Worm (Caenorhabditis elegans) whole organism, L1 larva: ENCODE measurements around the gene Y32G9B.1.

ENCODE experiments used
- C04F5.9 ChIP-seq: sonication (generic microtip); optimal IDR thresholded peaks from 2 replicates; lab custom pipeline; 2016; ENCODE audit warnings: missing genetic modification characterization, missing compliant biosample characterization
- C16A3.4 ChIP-seq: fragments of 150-350 bp; optimal IDR thresholded peaks from 2 replicates; lab custom pipeline; 2014; ENCODE audit warnings: missing biosample characterization, missing genetic modification characterization
- F16B12.6 ChIP-seq: fragments of 150-350 bp; optimal IDR thresholded peaks from 2 replicates; lab custom pipeline; 2014; ENCODE audit warnings: missing biosample characterization, missing genetic modification characterization
- Y116A8C.19 ChIP-seq: sonication (generic microtip); optimal IDR thresholded peaks from 2 replicates; lab custom pipeline; 2016; ENCODE audit warnings: missing compliant biosample characterization, missing genetic modification characterization, borderline replicate concordance
- alr-1 ChIP-seq: fragments of 200-800 bp; sonication (Bioruptor generic); optimal IDR thresholded peaks from 2 replicates; lab custom pipeline; 2018; ENCODE audit warnings: borderline replicate concordance, mild to moderate bottlenecking, missing genetic modification characterization, missing compliant biosample characterization
- blmp-1 ChIP-seq: fragments of 150-350 bp; optimal IDR thresholded peaks from 2 replicates; lab custom pipeline; 2014; ENCODE audit warnings: missing biosample characterization, missing genetic modification characterization
- ceh-8 ChIP-seq: fragments of 200-800 bp; sonication (Bioruptor generic); optimal IDR thresholded peaks from 2 replicates; lab custom pipeline; 2018; ENCODE audit warnings: mild to moderate bottlenecking, missing genetic modification characterization, moderate library complexity, missing compliant biosample characterization
- dpl-1 ChIP-seq, 3 experiments: fragments of 150-350 bp in 2 of 3; sonication (generic microtip) in 1 of 3; optimal IDR thresholded peaks; 2 replicates each; lab custom pipeline; 2014 to 2017; ENCODE audit warnings: missing biosample characterization in 3 of 3, missing genetic modification characterization in 3 of 3, missing genetic modification reagents in 3 of 3
- dsc-1 ChIP-seq: sonication (generic microtip); optimal IDR thresholded peaks from 2 replicates; lab custom pipeline; 2016; ENCODE audit warnings: mild to moderate bottlenecking, missing genetic modification characterization, missing compliant biosample characterization
- efl-1 ChIP-seq, 4 experiments: fragments of 150-350 bp; optimal IDR thresholded peaks in 3 of 4; peaks in 1 of 4; 1 replicate in 1 of 4; 2 replicates in 3 of 4; lab custom pipeline; 2014; ENCODE audit warnings: missing biosample characterization in 2 of 4, missing genetic modification characterization in 2 of 4, missing genetic modification reagents in 2 of 4
- efl-3 ChIP-seq: fragments of 200-800 bp; sonication (Bioruptor generic); optimal IDR thresholded peaks from 2 replicates; lab custom pipeline; 2018; ENCODE audit warnings: mild to moderate bottlenecking, missing genetic modification characterization, missing compliant biosample characterization
- egl-13 ChIP-seq: sonication (generic microtip); optimal IDR thresholded peaks from 2 replicates; lab custom pipeline; 2016; ENCODE audit warnings: missing genotype, missing genetic modification reagents, missing genetic modification characterization, missing compliant biosample characterization
- elt-2 ChIP-seq: sonication (generic microtip); optimal IDR thresholded peaks from 2 replicates; lab custom pipeline; 2016; ENCODE audit warnings: missing genetic modification characterization, mild to moderate bottlenecking, inconsistent platforms, missing compliant biosample characterization, missing genetic modification reagents
- ets-5 ChIP-seq: fragments of 200-800 bp; sonication (Bioruptor generic); IDR thresholded peaks from 2 replicates; pipeline ENCODE4 v1.3.6; 2022; ENCODE audit warnings: missing genetic modification characterization, missing compliant biosample characterization
- hlh-17 ChIP-seq: fragments of 200-800 bp; sonication (Bioruptor generic); optimal IDR thresholded peaks from 2 replicates; lab custom pipeline; 2018; ENCODE audit warnings: missing genetic modification characterization, mild to moderate bottlenecking, missing compliant biosample characterization, moderate library complexity, borderline replicate concordance
- irx-1 ChIP-seq: sonication (generic microtip); optimal IDR thresholded peaks from 2 replicates; lab custom pipeline; 2016; ENCODE audit warnings: missing genetic modification characterization, missing compliant biosample characterization
- isw-1 ChIP-seq: fragments of 200-800 bp; sonication (Bioruptor generic); IDR thresholded peaks from 2 replicates; pipeline ENCODE4 v1.3.6; 2022; ENCODE audit warnings: missing genetic modification characterization, missing compliant biosample characterization
- lin-15B ChIP-seq: fragments of 150-350 bp; sonication (generic microtip); optimal IDR thresholded peaks from 3 replicates; lab custom pipeline; 2014; ENCODE audit warnings: missing biosample characterization, missing genetic modification characterization
- lin-39 ChIP-seq: fragments of 150-350 bp; optimal IDR thresholded peaks from 2 replicates; lab custom pipeline; 2014; ENCODE audit warnings: missing biosample characterization, missing genetic modification reagents, missing genetic modification characterization
- mdl-1 ChIP-seq, 2 experiments: fragments of 150-350 bp; optimal IDR thresholded peaks; 2 replicates each; lab custom pipeline; 2014 to 2017; ENCODE audit warnings: missing biosample characterization in 2 of 2, missing genetic modification characterization in 2 of 2, inconsistent platforms in 1 of 2
- mep-1 ChIP-seq: fragments of 150-350 bp; optimal IDR thresholded peaks from 2 replicates; lab custom pipeline; 2014; ENCODE audit warnings: missing biosample characterization, missing genetic modification characterization
- nhr-19 ChIP-seq: fragments of 200-800 bp; sonication (Bioruptor generic); conservative IDR thresholded peaks from 2 replicates; pipeline ENCODE4 v1.3.6; 2022; ENCODE audit warnings: missing genetic modification characterization, missing compliant biosample characterization
- nhr-20 ChIP-seq: sonication (generic microtip); optimal IDR thresholded peaks from 2 replicates; lab custom pipeline; 2016; ENCODE audit warnings: mild to moderate bottlenecking, missing genetic modification characterization, missing compliant biosample characterization
- nhr-47 ChIP-seq: sonication (generic microtip); optimal IDR thresholded peaks from 2 replicates; lab custom pipeline; 2016; ENCODE audit warnings: mild to moderate bottlenecking, missing genetic modification characterization, moderate library complexity, missing compliant biosample characterization
- nhr-76 ChIP-seq: sonication (generic microtip); optimal IDR thresholded peaks from 2 replicates; lab custom pipeline; 2017; ENCODE audit warnings: missing biosample characterization, missing genetic modification characterization
- nhr-85 ChIP-seq: sonication (generic microtip); peaks from one replicate; lab custom pipeline; 2016; ENCODE audit warnings: missing genetic modification characterization, inconsistent platforms, missing compliant biosample characterization
- pag-3 ChIP-seq: sonication (generic microtip); optimal IDR thresholded peaks from 2 replicates; lab custom pipeline; 2017; ENCODE audit warnings: missing genetic modification characterization, mild to moderate bottlenecking, missing compliant biosample characterization, antibody characterized with exemption, borderline replicate concordance; ENCODE audit not compliant: insufficient read depth
- pax-3 ChIP-seq: fragments of 200-800 bp; sonication (Bioruptor generic); optimal IDR thresholded peaks from 2 replicates; lab custom pipeline; 2018; ENCODE audit warnings: mild to moderate bottlenecking, missing genetic modification characterization, moderate library complexity, missing compliant biosample characterization
- pqm-1 ChIP-seq: sonication (generic microtip); optimal IDR thresholded peaks from 3 replicates; lab custom pipeline; 2017; ENCODE audit warnings: missing biosample characterization, missing genetic modification characterization
- sptf-1 ChIP-seq: fragments of 150-350 bp; optimal IDR thresholded peaks from 2 replicates; lab custom pipeline; 2014; ENCODE audit warnings: missing biosample characterization, missing genetic modification characterization
- sup-37 ChIP-seq: fragments of 200-800 bp; sonication (Bioruptor generic); optimal IDR thresholded peaks from 2 replicates; lab custom pipeline; 2018; ENCODE audit warnings: mild to moderate bottlenecking, missing genetic modification characterization, missing compliant biosample characterization
- swsn-7 ChIP-seq: sonication (generic microtip); optimal IDR thresholded peaks from 2 replicates; lab custom pipeline; 2016; ENCODE audit warnings: missing genetic modification characterization, missing compliant biosample characterization
- tbx-2 ChIP-seq: sonication (generic microtip); optimal IDR thresholded peaks from 2 replicates; lab custom pipeline; 2016; ENCODE audit warnings: missing genetic modification characterization, missing compliant biosample characterization
- tlp-1 ChIP-seq: fragments of 150-350 bp; optimal IDR thresholded peaks from 2 replicates; lab custom pipeline; 2014; ENCODE audit warnings: missing biosample characterization, missing genetic modification characterization
- unc-130 ChIP-seq: fragments of 150-350 bp; optimal IDR thresholded peaks from 2 replicates; lab custom pipeline; 2017; ENCODE audit warnings: missing biosample characterization, missing genetic modification characterization, inconsistent platforms
- unc-30 ChIP-seq: sonication (generic microtip); optimal IDR thresholded peaks from 2 replicates; lab custom pipeline; 2017; ENCODE audit warnings: missing biosample characterization, missing genetic modification characterization
- unc-62 ChIP-seq: fragments of 150-350 bp; optimal IDR thresholded peaks from 2 replicates; lab custom pipeline; 2014; ENCODE audit warnings: missing biosample characterization, missing genetic modification reagents, missing genetic modification characterization
- unc-98 ChIP-seq: fragments of 200-800 bp; sonication (Bioruptor generic); IDR thresholded peaks from 2 replicates; pipeline ENCODE4 v1.3.6; 2022; ENCODE audit warnings: missing genetic modification characterization, missing compliant biosample characterization
- zag-1 ChIP-seq: fragments of 150-350 bp; optimal IDR thresholded peaks from 2 replicates; lab custom pipeline; 2014; ENCODE audit warnings: missing biosample characterization, missing genetic modification characterization
- zip-4 ChIP-seq: fragments of 200-800 bp; sonication (Bioruptor generic); optimal IDR thresholded peaks from 2 replicates; lab custom pipeline; 2018; ENCODE audit warnings: mild to moderate bottlenecking, missing genetic modification characterization, moderate library complexity, missing compliant biosample characterization
- ztf-4 ChIP-seq: fragments of 150-350 bp; optimal IDR thresholded peaks from 2 replicates; lab custom pipeline; 2014; ENCODE audit warnings: missing biosample characterization, missing genetic modification characterization

Y32G9B.1 gene

ce11 chrV:1868596-1869263 is 38.9 kb upstream of the Y32G9B.1 start, which contains the start of gene knl-3 (continued):
- TF ChIP-seq C04F5.9 (tag; lab: Kevin White, UChicago) (peak; percentile 17), nhr-76 (peak; percentile 72), dpl-1 (GFP tag; optimal IDR thresholded peaks at IDR 0.05; lab: Kevin White, UChicago) (peak; percentile 97 to 98 (median 98)), mdl-1 (tag; optimal IDR thresholded peaks at IDR 0.05; lab: Kevin White, UChicago) (peak in 1 of 2 experiments; percentile 84), ceh-8 (GFP tag; lab: Kevin White, UChicago) (peak; percentile 81), irx-1 (peak; percentile 82), pag-3 (tag; lab: Kevin White, UChicago) (no peak), elt-2 (tag; lab: Kevin White, UChicago) (peak; percentile 58), lin-39 (peak; percentile 82), sptf-1 (no peak), tbx-2 (tag; lab: Kevin White, UChicago) (peak; percentile 90), nhr-20 (tag; lab: Kevin White, UChicago) (peak; percentile 89), ets-5 (GFP tag; lab: Robert Waterston, UW) (no peak), unc-62 (no peak), dsc-1 (tag; lab: Kevin White, UChicago) (peak; percentile 89), Y116A8C.19 (tag; lab: Kevin White, UChicago) (no peak), C16A3.4 (peak; percentile 85), unc-130 (tag; lab: Kevin White, UChicago) (peak; percentile 28), nhr-47 (tag; lab: Kevin White, UChicago) (peak; percentile 93), swsn-7 (peak; percentile 90), nhr-19 (GFP tag; lab: Robert Waterston, UW) (peak; percentile 91), lin-15B (tag; lab: Kevin White, UChicago) (peak; percentile 89), ztf-4 (tag; lab: Kevin White, UChicago) (peak; percentile 54), isw-1 (GFP tag; lab: Robert Waterston, UW) (peak; percentile 85), sup-37 (GFP tag; lab: Kevin White, UChicago) (peak; percentile 54), zip-4 (peak; percentile 64), tlp-1 (tag; lab: Kevin White, UChicago) (no peak), alr-1 (tag; lab: Kevin White, UChicago) (no peak), efl-1 (optimal IDR thresholded peaks at IDR 0.05; lab: Kevin White, UChicago) (peak; percentile 92 to 97), efl-1 (GFP tag; optimal IDR thresholded peaks at IDR 0.05 in 1 of 2; lab: Kevin White, UChicago) (peak; percentile 97 to 100), hlh-17 (GFP tag; lab: Kevin White, UChicago) (no peak), unc-30 (tag; lab: Kevin White, UChicago) (no peak), zag-1 (peak; percentile 61), unc-98 (peak; percentile 38; the same call in 1 of the 2 replicates), blmp-1 (tag; lab: Kevin White, UChicago) (peak; percentile 52), pqm-1 (tag; lab: Kevin White, UChicago) (no peak), mep-1 (tag; lab: Kevin White, UChicago) (peak; percentile 96), pax-3 (tag; lab: Kevin White, UChicago) (peak; percentile 83), F16B12.6 (tag; lab: Kevin White, UChicago) (peak; percentile 65), egl-13 (tag; lab: Kevin White, UChicago) (peak; percentile 77), efl-3 (GFP tag; lab: Kevin White, UChicago) (no peak), nhr-85 (tag; lab: Kevin White, UChicago) (peak; percentile 92)
